Fruit fly (Drosophila melanogaster) whole organism, embryonic: ENCODE data around the gene SuUR.

Experiments
- CG31441 ChIP-seq: fragments of 200-800 bp; sonication (Bioruptor generic); IDR thresholded peaks from 2 replicates; pipeline ENCODE4 v1.3.6; 2022; ENCODE audit warnings: missing biosample characterization, missing genetic modification characterization
- CG43689 ChIP-seq: fragments of 200-800 bp; sonication (Bioruptor generic); IDR thresholded peaks from 2 replicates; pipeline ENCODE4 v1.3.6; 2022; ENCODE audit warnings: missing biosample characterization, missing genetic modification characterization
- Six4 ChIP-seq: fragments of 200-800 bp; sonication (Bioruptor generic); optimal IDR thresholded peaks from 2 replicates; lab custom pipeline; 2016; ENCODE audit warnings: missing biosample characterization, missing genetic modification characterization
- amos ChIP-seq: fragments of 200-800 bp; sonication (Bioruptor generic); IDR thresholded peaks from 2 replicates; pipeline ENCODE4 v1.3.6; 2022; ENCODE audit warnings: missing biosample characterization, missing genetic modification characterization; ENCODE audit not compliant: partially characterized antibody
- ase ChIP-seq: fragments of 200-800 bp; sonication (Bioruptor generic); IDR thresholded peaks from 3 replicates; pipeline ENCODE4 v1.3.6; 2022; ENCODE audit warnings: missing biosample characterization, missing genetic modification characterization
- hb ChIP-seq: fragments of 200-800 bp; sonication (Bioruptor generic); IDR thresholded peaks from 3 replicates; pipeline ENCODE4 v1.3.6; 2022; ENCODE audit warnings: missing biosample characterization, missing genetic modification characterization; ENCODE audit not compliant: partially characterized antibody
- lbe ChIP-seq: fragments of 200-800 bp; sonication (Bioruptor generic); optimal IDR thresholded peaks from 2 replicates; lab custom pipeline; 2016; ENCODE audit warnings: missing biosample characterization, mild to moderate bottlenecking, missing genetic modification characterization
- psq ChIP-seq: fragments of 200-800 bp; sonication (Bioruptor generic); optimal IDR thresholded peaks from 2 replicates; lab custom pipeline; 2017; ENCODE audit warnings: missing biosample characterization, missing genetic modification characterization

dm6 chr3L:11027279-11027678, 37.5 kb upstream of the SuUR start, which contains the start of gene CG32081:
- no peak for TF ChIP-seq CG43689 (GFP tag; lab: Robert Waterston, UW)
- no peak for TF ChIP-seq hb (GFP tag; lab: Robert Waterston, UW)
- no peak for TF ChIP-seq CG31441 (GFP tag; lab: Robert Waterston, UW)
- TF ChIP-seq psq (GFP tag; lab: Kevin White, UChicago), result no peak
- no peak for TF ChIP-seq amos
- TF ChIP-seq Six4 (GFP tag; lab: Kevin White, UChicago), result no peak
- TF ChIP-seq ase (GFP tag; lab: Robert Waterston, UW), result no peak
- no peak for TF ChIP-seq lbe (GFP tag; lab: Kevin White, UChicago)
